Fruit fly (Drosophila melanogaster): ENCODE measurements around the gene Had1.

The Had1 gene

DNA sequence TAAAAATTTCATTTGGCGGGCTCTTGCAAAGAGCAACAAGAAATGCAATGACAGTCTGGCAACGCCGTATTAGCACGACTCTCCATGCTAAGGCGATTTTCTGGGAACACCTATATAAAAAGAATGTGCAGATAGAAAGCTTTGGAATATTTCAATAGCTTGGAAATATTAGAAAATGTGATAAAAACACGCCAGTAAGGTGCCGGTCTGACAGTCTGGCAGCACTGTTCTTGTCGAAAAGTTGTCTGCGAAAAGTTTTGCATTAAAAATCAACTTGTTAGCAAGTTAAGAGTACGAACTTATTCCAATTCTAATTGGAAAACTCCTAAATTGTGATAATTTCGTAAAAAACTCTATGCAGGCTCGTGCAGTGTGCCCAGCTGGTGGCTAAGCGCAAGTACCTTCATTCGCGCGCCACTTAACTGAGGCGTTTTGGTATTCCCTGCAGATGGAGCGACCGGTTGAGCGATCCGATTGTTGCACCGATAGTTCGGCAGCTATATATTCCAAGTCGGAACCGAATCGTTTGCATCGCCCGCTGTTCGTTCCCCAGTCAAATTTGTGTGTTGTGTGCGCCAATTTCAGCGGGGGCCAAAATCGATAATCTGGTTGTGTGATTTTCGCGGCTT, 30.5 kb downstream of the Had1 start, which contains the start of gene eas (continued):
- no peak for TF ChIP-seq CG17359 (tag; optimal IDR thresholded peaks at IDR 0.05)
- peak; percentile 31; the same call in 1 of the 2 replicates for TF ChIP-seq CG2129 (GFP tag; IDR thresholded peaks at IDR 0.05; ENCODE audit: partially characterized antibody)
- no peak for TF ChIP-seq CG12155 (GFP tag; optimal IDR thresholded peaks at IDR 0.05)
- peak; percentile 79 for TF ChIP-seq CG13287 (GFP tag; IDR thresholded peaks at IDR 0.05; ENCODE audit: partially characterized antibody)
- no peak for TF ChIP-seq CG13424 (tag; optimal IDR thresholded peaks at IDR 0.05)
- TF ChIP-seq stwl (tag; optimal IDR thresholded peaks at IDR 0.05): peak; percentile 60
- peak; percentile 29; the same call in 1 of the 3 replicates for TF ChIP-seq mld (GFP tag; IDR thresholded peaks at IDR 0.05; ENCODE audit: partially characterized antibody)
- no peak for TF ChIP-seq usp (GFP tag; optimal IDR thresholded peaks at IDR 0.05)
- peak; percentile 5 for TF ChIP-seq CG1647 (GFP tag; optimal IDR thresholded peaks at IDR 0.05)
- no peak for TF ChIP-seq H2.0 (GFP tag; IDR thresholded peaks at IDR 0.05)
- peak; percentile 64 for TF ChIP-seq Dll (GFP tag; IDR thresholded peaks at IDR 0.05; ENCODE audit: partially characterized antibody)
- TF ChIP-seq CG30020 (tag; optimal IDR thresholded peaks at IDR 0.05): peak; percentile 11
- TF ChIP-seq Sry-δ (GFP tag; optimal IDR thresholded peaks at IDR 0.05): peak; percentile 86
- TF ChIP-seq sob (GFP tag; IDR thresholded peaks at IDR 0.05): no peak
- TF ChIP-seq Ptx1 (GFP tag; IDR thresholded peaks at IDR 0.05): peak; percentile 24; the same call in 1 of the 2 replicates
- peak; percentile 79 for TF ChIP-seq CG42726 (GFP tag; IDR thresholded peaks at IDR 0.05; ENCODE audit: partially characterized antibody)
- 0 out of 3 replicates have a peak, but pooled peaks have one; percentile 14 for TF ChIP-seq otp (GFP tag; IDR thresholded peaks at IDR 0.05)
- TF ChIP-seq CG15269 (tag; optimal IDR thresholded peaks at IDR 0.05): no peak
- peak; percentile 67 for TF ChIP-seq CG3995 (GFP tag; optimal IDR thresholded peaks at IDR 0.05)
- peak; percentile 48 for TF ChIP-seq trem (tag; optimal IDR thresholded peaks at IDR 0.05)
- TF ChIP-seq Myb (GFP tag; optimal IDR thresholded peaks at IDR 0.05): peak; percentile 51
- peak; percentile 79 for TF ChIP-seq Med (GFP tag)
- TF ChIP-seq maf-S (GFP tag; optimal IDR thresholded peaks at IDR 0.05): no peak
- TF ChIP-seq CG17186 (GFP tag; optimal IDR thresholded peaks at IDR 0.05): peak; percentile 81
- no peak for TF ChIP-seq YL-1 (GFP tag; optimal IDR thresholded peaks at IDR 0.05)
- TF ChIP-seq chn (GFP tag; optimal IDR thresholded peaks at IDR 0.05): peak; percentile 27
- TF ChIP-seq CG7987 (GFP tag; optimal IDR thresholded peaks at IDR 0.05): no peak
- no peak for TF ChIP-seq CG12236 (GFP tag; optimal IDR thresholded peaks at IDR 0.05)
- peak; percentile 13 for TF ChIP-seq ind (GFP tag; optimal IDR thresholded peaks at IDR 0.05)
- no peak for TF ChIP-seq ATbp (GFP tag; optimal IDR thresholded peaks at IDR 0.05)
- peak; percentile 31 for TF ChIP-seq CG10267 (tag; optimal IDR thresholded peaks at IDR 0.05)
- no peak for TF ChIP-seq CG10959 (GFP tag; IDR thresholded peaks at IDR 0.05)
- TF ChIP-seq CG3407 (GFP tag; optimal IDR thresholded peaks at IDR 0.05): no peak
- TF ChIP-seq CG12769 (tag; optimal IDR thresholded peaks at IDR 0.05): no peak
- no peak for TF ChIP-seq pfk (GFP tag; optimal IDR thresholded peaks at IDR 0.05)
- no peak for TF ChIP-seq da (GFP tag; optimal IDR thresholded peaks at IDR 0.05)
- TF ChIP-seq CG2202 (tag; optimal IDR thresholded peaks at IDR 0.05): no peak
- TF ChIP-seq exex (tag; optimal IDR thresholded peaks at IDR 0.05): no peak
- no peak for TF ChIP-seq odd (GFP tag; optimal IDR thresholded peaks at IDR 0.05)
- no peak for TF ChIP-seq gcm2 (GFP tag; optimal IDR thresholded peaks at IDR 0.05)
- peak; percentile 44 for TF ChIP-seq p53 (GFP tag; optimal IDR thresholded peaks at IDR 0.05)
- peak; percentile 59 for TF ChIP-seq Dref (GFP tag; IDR thresholded peaks at IDR 0.05)
- TF ChIP-seq bbx (GFP tag; IDR thresholded peaks at IDR 0.05; ENCODE audit: partially characterized antibody): peak; percentile 70
- no peak for TF ChIP-seq prd (optimal IDR thresholded peaks at IDR 0.05)
- no peak for TF ChIP-seq prd (GFP tag; IDR thresholded peaks at IDR 0.05)
- TF ChIP-seq lola (GFP tag; optimal IDR thresholded peaks at IDR 0.05): peak in 1 of 3 experiments; percentile 50
- TF ChIP-seq lilli (GFP tag; optimal IDR thresholded peaks at IDR 0.05): peak; percentile 43
- TF ChIP-seq CG12942 (GFP tag; optimal IDR thresholded peaks at IDR 0.05): no peak
- peak; percentile 72 for TF ChIP-seq CG2116 (GFP tag; optimal IDR thresholded peaks at IDR 0.05)

Data from whole organism, embryonic.